Worm (Caenorhabditis elegans) whole organism, L1 larva: ENCODE results near the gene bbln-1.
A peak's percentile ranks its signal among the peaks of the same experiment; 100 is the strongest.

Experiments
- C04F5.9 ChIP-seq: sonication (generic microtip); optimal IDR thresholded peaks from 2 replicates; lab custom pipeline; 2016; ENCODE audit warnings: missing genetic modification characterization, missing compliant biosample characterization
- C16A3.4 ChIP-seq: fragments of 150-350 bp; optimal IDR thresholded peaks from 2 replicates; lab custom pipeline; 2014; ENCODE audit warnings: missing biosample characterization, missing genetic modification characterization
- ama-1 ChIP-seq: fragments of 150-350 bp; optimal IDR thresholded peaks from 2 replicates; lab custom pipeline; 2014
- efl-1 ChIP-seq, 4 experiments: fragments of 150-350 bp; optimal IDR thresholded peaks in 3 of 4; peaks in 1 of 4; 1 replicate in 1 of 4; 2 replicates in 3 of 4; lab custom pipeline; 2014; ENCODE audit warnings: missing biosample characterization in 2 of 4, missing genetic modification characterization in 2 of 4, missing genetic modification reagents in 2 of 4
- elt-2 ChIP-seq: sonication (generic microtip); optimal IDR thresholded peaks from 2 replicates; lab custom pipeline; 2016; ENCODE audit warnings: missing genetic modification characterization, mild to moderate bottlenecking, inconsistent platforms, missing compliant biosample characterization, missing genetic modification reagents
- fkh-10 ChIP-seq: sonication (generic microtip); optimal IDR thresholded peaks from 2 replicates; lab custom pipeline; 2017; ENCODE audit warnings: missing biosample characterization, missing genetic modification reagents, missing genetic modification characterization
- grh-1 ChIP-seq: fragments of 200-800 bp; sonication (Bioruptor generic); IDR thresholded peaks from 2 replicates; pipeline ENCODE4 v1.3.6; 2022; ENCODE audit warnings: missing genetic modification reagents, missing genetic modification characterization, missing compliant biosample characterization
- jun-1 ChIP-seq: fragments of 150-350 bp; optimal IDR thresholded peaks from 2 replicates; lab custom pipeline; 2014; ENCODE audit warnings: missing biosample characterization, missing genetic modification reagents, missing genetic modification characterization
- lin-14 ChIP-seq: fragments of 200-800 bp; sonication (Bioruptor generic); optimal IDR thresholded peaks from 2 replicates; lab custom pipeline; 2018; ENCODE audit warnings: mild to moderate bottlenecking, missing genetic modification characterization, moderate library complexity, missing compliant biosample characterization
- lin-35 ChIP-seq, 2 experiments: fragments of 150-350 bp; optimal IDR thresholded peaks; 2 replicates each; lab custom pipeline; 2014; ENCODE audit warnings: missing biosample characterization in 2 of 2, missing genetic modification characterization in 2 of 2, missing genetic modification reagents in 2 of 2
- mep-1 ChIP-seq: fragments of 150-350 bp; optimal IDR thresholded peaks from 2 replicates; lab custom pipeline; 2014; ENCODE audit warnings: missing biosample characterization, missing genetic modification characterization
- nhr-237 ChIP-seq: fragments of 150-350 bp; optimal IDR thresholded peaks from 2 replicates; lab custom pipeline; 2014; ENCODE audit warnings: missing biosample characterization, missing genetic modification characterization
- nhr-71 ChIP-seq: sonication (generic microtip); optimal IDR thresholded peaks from 2 replicates; lab custom pipeline; 2016; ENCODE audit warnings: mild to moderate bottlenecking, missing genetic modification characterization, moderate library complexity, missing compliant biosample characterization
- nhr-90 ChIP-seq: sonication (generic microtip); optimal IDR thresholded peaks from 2 replicates; lab custom pipeline; 2016; ENCODE audit warnings: mild to moderate bottlenecking, missing genetic modification characterization, missing compliant biosample characterization; ENCODE audit not compliant: poor library complexity
- pax-3 ChIP-seq: fragments of 200-800 bp; sonication (Bioruptor generic); optimal IDR thresholded peaks from 2 replicates; lab custom pipeline; 2018; ENCODE audit warnings: mild to moderate bottlenecking, missing genetic modification characterization, moderate library complexity, missing compliant biosample characterization
- tbx-2 ChIP-seq: sonication (generic microtip); optimal IDR thresholded peaks from 2 replicates; lab custom pipeline; 2016; ENCODE audit warnings: missing genetic modification characterization, missing compliant biosample characterization
- xbp-1 ChIP-seq: sonication (generic microtip); optimal IDR thresholded peaks from 2 replicates; lab custom pipeline; 2016; ENCODE audit warnings: missing genetic modification characterization, missing compliant biosample characterization

bbln-1 gene

ce11 chrX:3102165-3102564 is 50.1 kb downstream of the bbln-1 start, which contains the start of gene ztf-13:
Gene ztf-13, minus strand, starts transcription at chrX:3102175.
- TF ChIP-seq elt-2 (tag; lab: Kevin White, UChicago), result peak; percentile 81
- TF ChIP-seq fkh-10 (GFP tag; lab: Kevin White, UChicago), result no peak
- TF ChIP-seq lin-14 (GFP tag; lab: Kevin White, UChicago), result peak; percentile 28
- peak; percentile 27 for TF ChIP-seq nhr-71 (tag; lab: Kevin White, UChicago)
- TF ChIP-seq lin-35 (GFP tag; optimal IDR thresholded peaks at IDR 0.05; lab: Kevin White, UChicago), result peak in 1 of 2 experiments; percentile 0
- no peak for TF ChIP-seq ama-1 (lab: Kevin White, UChicago)
- peak; percentile 6 for TF ChIP-seq jun-1
- TF ChIP-seq C04F5.9 (tag; lab: Kevin White, UChicago), result no peak
- no peak for TF ChIP-seq tbx-2
- no peak for TF ChIP-seq grh-1
- TF ChIP-seq pax-3 (tag; lab: Kevin White, UChicago), result no peak
- no peak for TF ChIP-seq mep-1 (tag; lab: Kevin White, UChicago)
- peak; percentile 10 for TF ChIP-seq nhr-90 (tag; lab: Kevin White, UChicago)
- TF ChIP-seq xbp-1 (tag; lab: Kevin White, UChicago), result no peak
- TF ChIP-seq, all 84 proteins: peak for 6

DNA sequence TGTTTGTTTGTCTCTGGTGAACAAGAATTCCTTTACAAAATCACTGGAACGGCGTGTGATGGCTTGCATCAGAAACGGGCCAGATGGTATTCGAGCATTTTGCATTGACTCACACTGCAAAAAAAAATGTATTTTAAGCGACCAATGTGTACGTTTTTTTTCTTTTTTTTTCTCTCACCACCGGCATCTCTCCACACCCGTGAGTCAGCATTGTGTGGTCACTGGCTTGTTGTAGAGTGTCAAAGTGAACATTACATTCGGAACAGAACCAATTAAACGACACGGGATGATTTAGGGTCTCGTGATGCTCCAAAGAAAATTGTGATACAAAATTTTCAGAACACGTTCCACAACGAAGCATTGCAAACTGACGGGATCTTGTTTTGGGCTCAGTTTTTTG is 50.7 kb downstream of the bbln-1 start:
- TF ChIP-seq efl-1 (optimal IDR thresholded peaks at IDR 0.05; lab: Kevin White, UChicago), result no peak
- TF ChIP-seq efl-1 (GFP tag; optimal IDR thresholded peaks at IDR 0.05 in 1 of 2; lab: Kevin White, UChicago), result peak in 1 of 2 experiments; percentile 73
- TF ChIP-seq nhr-237, result no peak
- no peak for TF ChIP-seq C16A3.4 (tag; lab: Kevin White, UChicago)
